Worm (Caenorhabditis elegans) whole organism, late embryonic: ENCODE measurements around the gene W08E12.9.

Experiments
- C08G9.2 ChIP-seq: sonication (generic microtip); optimal IDR thresholded peaks from 2 replicates; lab custom pipeline; 2016; ENCODE audit warnings: mild to moderate bottlenecking, missing genetic modification characterization, moderate library complexity, missing compliant biosample characterization
- C38D4.7 ChIP-seq: fragments of 200-800 bp; sonication (Bioruptor generic); optimal IDR thresholded peaks from 2 replicates; lab custom pipeline; 2018; ENCODE audit warnings: mild to moderate bottlenecking, missing genetic modification characterization, moderate library complexity, missing compliant biosample characterization
- F13H6.1 ChIP-seq: sonication (generic microtip); optimal IDR thresholded peaks from 2 replicates; lab custom pipeline; 2016; ENCODE audit warnings: missing genetic modification characterization, missing compliant biosample characterization
- T23F11.4 ChIP-seq: fragments of 200-800 bp; sonication (Bioruptor generic); optimal IDR thresholded peaks from 2 replicates; lab custom pipeline; 2018; ENCODE audit warnings: mild to moderate bottlenecking, missing genetic modification characterization, missing compliant biosample characterization
- Y22D7AL.16 ChIP-seq: sonication (generic microtip); optimal IDR thresholded peaks from 2 replicates; lab custom pipeline; 2016; ENCODE audit warnings: missing genetic modification characterization, missing compliant biosample characterization
- ceh-14 ChIP-seq: sonication (generic microtip); optimal IDR thresholded peaks from 2 replicates; lab custom pipeline; 2016; ENCODE audit warnings: missing genotype, missing genetic modification characterization, missing compliant biosample characterization
- ceh-19 ChIP-seq: fragments of 200-800 bp; sonication (Bioruptor generic); optimal IDR thresholded peaks from 2 replicates; lab custom pipeline; 2018; ENCODE audit warnings: mild to moderate bottlenecking, missing genetic modification characterization, missing compliant biosample characterization
- ceh-30 ChIP-seq: fragments of 150-350 bp; optimal IDR thresholded peaks from 2 replicates; lab custom pipeline; 2014; ENCODE audit warnings: missing biosample characterization, missing genetic modification characterization
- ceh-9 ChIP-seq: sonication (generic microtip); optimal IDR thresholded peaks from 2 replicates; lab custom pipeline; 2016; ENCODE audit warnings: mild to moderate bottlenecking, missing genetic modification characterization, inconsistent platforms, missing compliant biosample characterization
- eyg-1 ChIP-seq: sonication (generic microtip); optimal IDR thresholded peaks from 2 replicates; lab custom pipeline; 2016; ENCODE audit warnings: missing genotype, missing genetic modification characterization, missing compliant biosample characterization
- gmeb-2 ChIP-seq: sonication (generic microtip); optimal IDR thresholded peaks from 2 replicates; lab custom pipeline; 2016; ENCODE audit warnings: missing genetic modification characterization, inconsistent platforms, missing compliant biosample characterization
- hlh-13 ChIP-seq: fragments of 200-800 bp; sonication (Bioruptor generic); optimal IDR thresholded peaks from 2 replicates; lab custom pipeline; 2018; ENCODE audit warnings: mild to moderate bottlenecking, missing genetic modification characterization, missing compliant biosample characterization
- hlh-30 ChIP-seq: sonication (generic microtip); optimal IDR thresholded peaks from 2 replicates; lab custom pipeline; 2017; ENCODE audit warnings: antibody characterized with exemption, missing genetic modification characterization, missing compliant biosample characterization; ENCODE audit not compliant: insufficient read depth
- lim-6 ChIP-seq: sonication (generic microtip); optimal IDR thresholded peaks from 2 replicates; lab custom pipeline; 2016; ENCODE audit warnings: missing genetic modification characterization, missing compliant biosample characterization
- madf-2 ChIP-seq: sonication (generic microtip); optimal IDR thresholded peaks from 2 replicates; lab custom pipeline; 2017; ENCODE audit warnings: missing genetic modification characterization, missing compliant biosample characterization
- nfya-1 ChIP-seq: sonication (generic microtip); optimal IDR thresholded peaks from 2 replicates; lab custom pipeline; 2017; ENCODE audit warnings: missing genetic modification characterization, mild to moderate bottlenecking, missing compliant biosample characterization, antibody characterized with exemption, moderate library complexity
- npax-4 ChIP-seq: sonication (generic microtip); optimal IDR thresholded peaks from 2 replicates; lab custom pipeline; 2016; ENCODE audit warnings: missing genetic modification characterization, missing compliant biosample characterization
- odd-2 ChIP-seq: sonication (generic microtip); optimal IDR thresholded peaks from 2 replicates; lab custom pipeline; 2017; ENCODE audit warnings: antibody characterized with exemption, mild to moderate bottlenecking, missing genetic modification characterization, missing compliant biosample characterization
- pat-9 ChIP-seq: fragments of 200-800 bp; sonication (Bioruptor generic); optimal IDR thresholded peaks from 2 replicates; lab custom pipeline; 2018; ENCODE audit warnings: mild to moderate bottlenecking, missing genetic modification characterization, moderate library complexity, missing compliant biosample characterization
- pha-2 ChIP-seq: sonication (generic microtip); optimal IDR thresholded peaks from 2 replicates; lab custom pipeline; 2017; ENCODE audit warnings: mild to moderate bottlenecking, missing genetic modification characterization, missing compliant biosample characterization
- pha-4 ChIP-seq: fragments of 150-350 bp; optimal IDR thresholded peaks from 2 replicates; lab custom pipeline; 2018; ENCODE audit warnings: missing biosample characterization, missing genetic modification reagents, missing genetic modification characterization
- ref-2 ChIP-seq: sonication (generic microtip); optimal IDR thresholded peaks from 2 replicates; lab custom pipeline; 2016; ENCODE audit warnings: missing genetic modification characterization, missing compliant biosample characterization
- sdc-2 ChIP-seq: sonication (generic microtip); optimal IDR thresholded peaks from 2 replicates; lab custom pipeline; 2016; ENCODE audit warnings: missing genotype, missing genetic modification characterization, missing compliant biosample characterization
- tbx-2 ChIP-seq: sonication (generic microtip); optimal IDR thresholded peaks from 2 replicates; lab custom pipeline; 2016; ENCODE audit warnings: missing genetic modification characterization, missing compliant biosample characterization
- ttx-3 ChIP-seq: sonication (generic microtip); optimal IDR thresholded peaks from 2 replicates; lab custom pipeline; 2016; ENCODE audit warnings: missing genetic modification reagents, missing genetic modification characterization, missing compliant biosample characterization
- unc-3 ChIP-seq, 2 experiments: fragments of 200-800 bp in 1 of 2; sonication (Bioruptor generic) in 1 of 2; sonication (generic microtip) in 1 of 2; conservative IDR thresholded peaks in 1 of 2; optimal IDR thresholded peaks in 1 of 2; 2 replicates each; pipeline versions ENCODE4 v1.3.6 to Lab custom; 2016 to 2022; ENCODE audit warnings: missing compliant biosample characterization in 2 of 2, missing genetic modification characterization in 2 of 2, missing genetic modification reagents in 1 of 2
- unc-42 ChIP-seq: sonication (generic microtip); optimal IDR thresholded peaks from 2 replicates; lab custom pipeline; 2016; ENCODE audit warnings: missing genotype, missing genetic modification characterization, missing compliant biosample characterization
- unc-55 ChIP-seq: sonication (generic microtip); optimal IDR thresholded peaks from 2 replicates; lab custom pipeline; 2017; ENCODE audit warnings: missing biosample characterization, missing genetic modification reagents, missing genetic modification characterization
- unc-86 ChIP-seq: sonication (generic microtip); optimal IDR thresholded peaks from 2 replicates; lab custom pipeline; 2016; ENCODE audit warnings: missing genetic modification characterization, missing compliant biosample characterization
- zip-5 ChIP-seq: sonication (generic microtip); optimal IDR thresholded peaks from 2 replicates; lab custom pipeline; 2016; ENCODE audit warnings: missing genetic modification characterization, missing compliant biosample characterization
- ztf-16 ChIP-seq: sonication (generic microtip); optimal IDR thresholded peaks from 2 replicates; lab custom pipeline; 2017; ENCODE audit warnings: missing genetic modification characterization, missing compliant biosample characterization

The W08E12.9 gene

ce11 chrIV:3291977-3292561 lies 15.3 kb downstream of the W08E12.9 start, which contains the start of gene W08E12.8:
W08E12.8 (plus strand) TSS chrIV:3292371.
- no peak for TF ChIP-seq ceh-14 (tag; lab: Kevin White, UChicago)
- TF ChIP-seq nfya-1 (tag; lab: Kevin White, UChicago), result no peak
- TF ChIP-seq ceh-19, result no peak
- no peak for TF ChIP-seq unc-42 (tag; lab: Kevin White, UChicago)
- no peak for TF ChIP-seq gmeb-2
- no peak for TF ChIP-seq eyg-1 (tag; lab: Kevin White, UChicago)
- TF ChIP-seq C38D4.7, result no peak
- TF ChIP-seq T23F11.4 (GFP tag; lab: Kevin White, UChicago), result no peak
- TF ChIP-seq sdc-2 (tag; lab: Kevin White, UChicago), result no peak

ce11 chrIV:3289237-3289636 lies 18.1 kb downstream of the W08E12.9 start, which contains the start of gene gcy-23:
gcy-23 (minus strand) TSS chrIV:3289337.
- TF ChIP-seq T23F11.4 (GFP tag; lab: Kevin White, UChicago) (no peak), F13H6.1 (tag; lab: Kevin White, UChicago) (no peak), ttx-3 (tag; lab: Kevin White, UChicago) (no peak), ceh-30 (tag; lab: Kevin White, UChicago) (no peak), pha-4 (tag; lab: Kevin White, UChicago) (no peak)

- TF ChIP-seq T23F11.4 (GFP tag; lab: Kevin White, UChicago), result no peak
- no peak for TF ChIP-seq zip-5 (tag; lab: Kevin White, UChicago)
- TF ChIP-seq ceh-9 (tag; lab: Kevin White, UChicago), result no peak
- TF ChIP-seq C08G9.2 (tag; lab: Kevin White, UChicago), result no peak
- TF ChIP-seq unc-3 (GFP tag; conservative IDR thresholded peaks at IDR 0.05; lab: Robert Waterston, UW), result no peak
- no peak for TF ChIP-seq unc-3 (tag; optimal IDR thresholded peaks at IDR 0.05; lab: Kevin White, UChicago)
- TF ChIP-seq pha-2 (tag; lab: Kevin White, UChicago), result no peak
- no peak for TF ChIP-seq Y22D7AL.16 (tag; lab: Kevin White, UChicago)
- TF ChIP-seq nfya-1 (tag; lab: Kevin White, UChicago), result no peak
- TF ChIP-seq unc-55 (GFP tag; lab: Kevin White, UChicago), result peak; percentile 62
- no peak for TF ChIP-seq tbx-2
- TF ChIP-seq hlh-13 (GFP tag; lab: Kevin White, UChicago), result no peak
- TF ChIP-seq ztf-16 (tag; lab: Kevin White, UChicago), result no peak
- TF ChIP-seq gmeb-2, result no peak
- TF ChIP-seq ref-2 (tag; lab: Kevin White, UChicago), result peak; percentile 21
- no peak for TF ChIP-seq unc-86 (tag; lab: Kevin White, UChicago)
- TF ChIP-seq, all 69 proteins: peak for 2
Measured at ce11 chrIV:3278822-3279221, 28.5 kb downstream of the W08E12.9 start.

ce11 chrIV:3273295-3273694 lies 34.1 kb downstream of the W08E12.9 start, which contains the start of gene T26C12.3:
T26C12.3 (minus strand) TSS chrIV:3273395.
- TF ChIP-seq unc-86 (tag; lab: Kevin White, UChicago) (no peak), pat-9 (tag; lab: Kevin White, UChicago) (no peak), F13H6.1 (tag; lab: Kevin White, UChicago) (no peak), madf-2 (tag; lab: Kevin White, UChicago) (no peak), hlh-13 (GFP tag; lab: Kevin White, UChicago) (no peak), nfya-1 (tag; lab: Kevin White, UChicago) (no peak), odd-2 (tag; lab: Kevin White, UChicago) (no peak), lim-6 (tag; lab: Kevin White, UChicago) (no peak), npax-4 (tag; lab: Kevin White, UChicago) (no peak), unc-3 (GFP tag; conservative IDR thresholded peaks at IDR 0.05; lab: Robert Waterston, UW) (no peak), unc-3 (tag; optimal IDR thresholded peaks at IDR 0.05; lab: Kevin White, UChicago) (no peak), sdc-2 (tag; lab: Kevin White, UChicago) (no peak), hlh-30 (tag; lab: Kevin White, UChicago) (no peak)
